Worm (Caenorhabditis elegans) whole organism, late embryonic: ENCODE measurements around the gene clec-173.

Experiments used
- C08G9.2 ChIP-seq: sonication (generic microtip); optimal IDR thresholded peaks from 2 replicates; lab custom pipeline; 2016; ENCODE audit warnings: mild to moderate bottlenecking, missing genetic modification characterization, moderate library complexity, missing compliant biosample characterization
- C38D4.7 ChIP-seq: fragments of 200-800 bp; sonication (Bioruptor generic); optimal IDR thresholded peaks from 2 replicates; lab custom pipeline; 2018; ENCODE audit warnings: mild to moderate bottlenecking, missing genetic modification characterization, moderate library complexity, missing compliant biosample characterization
- F13H6.1 ChIP-seq: sonication (generic microtip); optimal IDR thresholded peaks from 2 replicates; lab custom pipeline; 2016; ENCODE audit warnings: missing genetic modification characterization, missing compliant biosample characterization
- K02D7.2 ChIP-seq: sonication (generic microtip); optimal IDR thresholded peaks from 2 replicates; lab custom pipeline; 2017; ENCODE audit warnings: mild to moderate bottlenecking, missing genetic modification characterization, missing compliant biosample characterization
- K09A11.1 ChIP-seq: sonication (generic microtip); optimal IDR thresholded peaks from 2 replicates; lab custom pipeline; 2017; ENCODE audit warnings: antibody characterized with exemption, mild to moderate bottlenecking, missing genetic modification characterization, missing compliant biosample characterization; ENCODE audit not compliant: insufficient read depth
- T23F11.4 ChIP-seq: fragments of 200-800 bp; sonication (Bioruptor generic); optimal IDR thresholded peaks from 2 replicates; lab custom pipeline; 2018; ENCODE audit warnings: mild to moderate bottlenecking, missing genetic modification characterization, missing compliant biosample characterization
- Y22D7AL.16 ChIP-seq: sonication (generic microtip); optimal IDR thresholded peaks from 2 replicates; lab custom pipeline; 2016; ENCODE audit warnings: missing genetic modification characterization, missing compliant biosample characterization
- ama-1 ChIP-seq: fragments of 150-350 bp; optimal IDR thresholded peaks from 2 replicates; lab custom pipeline; 2014
- ceh-14 ChIP-seq: sonication (generic microtip); optimal IDR thresholded peaks from 2 replicates; lab custom pipeline; 2016; ENCODE audit warnings: missing genotype, missing genetic modification characterization, missing compliant biosample characterization
- ceh-18 ChIP-seq: sonication (generic microtip); optimal IDR thresholded peaks from 2 replicates; lab custom pipeline; 2016; ENCODE audit warnings: missing genetic modification characterization, missing compliant biosample characterization
- ceh-19 ChIP-seq: fragments of 200-800 bp; sonication (Bioruptor generic); optimal IDR thresholded peaks from 2 replicates; lab custom pipeline; 2018; ENCODE audit warnings: mild to moderate bottlenecking, missing genetic modification characterization, missing compliant biosample characterization
- ceh-22 ChIP-seq: sonication (generic microtip); optimal IDR thresholded peaks from 2 replicates; lab custom pipeline; 2017; ENCODE audit warnings: missing biosample characterization, missing genetic modification characterization
- ceh-24 ChIP-seq: sonication (generic microtip); optimal IDR thresholded peaks from 2 replicates; lab custom pipeline; 2016; ENCODE audit warnings: mild to moderate bottlenecking, missing genetic modification characterization, missing compliant biosample characterization
- ceh-30 ChIP-seq: fragments of 150-350 bp; optimal IDR thresholded peaks from 2 replicates; lab custom pipeline; 2014; ENCODE audit warnings: missing biosample characterization, missing genetic modification characterization
- ceh-31 ChIP-seq: sonication (generic microtip); optimal IDR thresholded peaks from 2 replicates; lab custom pipeline; 2016; ENCODE audit warnings: missing genetic modification characterization, missing compliant biosample characterization
- ceh-34 ChIP-seq: sonication (generic microtip); optimal IDR thresholded peaks from 2 replicates; lab custom pipeline; 2016; ENCODE audit warnings: mild to moderate bottlenecking, missing genetic modification characterization, missing compliant biosample characterization
- ceh-6 ChIP-seq: fragments of 200-800 bp; sonication (Bioruptor generic); optimal IDR thresholded peaks from 2 replicates; lab custom pipeline; 2018; ENCODE audit warnings: mild to moderate bottlenecking, missing genetic modification characterization, missing compliant biosample characterization
- ceh-9 ChIP-seq: sonication (generic microtip); optimal IDR thresholded peaks from 2 replicates; lab custom pipeline; 2016; ENCODE audit warnings: mild to moderate bottlenecking, missing genetic modification characterization, inconsistent platforms, missing compliant biosample characterization
- dve-1 ChIP-seq: sonication (generic microtip); optimal IDR thresholded peaks from 2 replicates; lab custom pipeline; 2017; ENCODE audit warnings: antibody characterized with exemption, mild to moderate bottlenecking, missing genetic modification characterization, missing compliant biosample characterization
- elt-2 ChIP-seq: sonication (generic microtip); optimal IDR thresholded peaks from 2 replicates; lab custom pipeline; 2016; ENCODE audit warnings: missing genetic modification reagents, missing genetic modification characterization, missing compliant biosample characterization
- ets-4 ChIP-seq: sonication (generic microtip); optimal IDR thresholded peaks from 2 replicates; lab custom pipeline; 2016; ENCODE audit warnings: missing genetic modification characterization, missing compliant biosample characterization
- eyg-1 ChIP-seq: sonication (generic microtip); optimal IDR thresholded peaks from 2 replicates; lab custom pipeline; 2016; ENCODE audit warnings: missing genotype, missing genetic modification characterization, missing compliant biosample characterization
- fkh-6 ChIP-seq: sonication (generic microtip); optimal IDR thresholded peaks from 2 replicates; lab custom pipeline; 2016; ENCODE audit warnings: missing genetic modification characterization, missing compliant biosample characterization
- hlh-13 ChIP-seq: fragments of 200-800 bp; sonication (Bioruptor generic); optimal IDR thresholded peaks from 2 replicates; lab custom pipeline; 2018; ENCODE audit warnings: mild to moderate bottlenecking, missing genetic modification characterization, missing compliant biosample characterization
- hlh-15 ChIP-seq: sonication (generic microtip); optimal IDR thresholded peaks from 2 replicates; lab custom pipeline; 2016; ENCODE audit warnings: missing genetic modification characterization, missing compliant biosample characterization
- hlh-30 ChIP-seq: sonication (generic microtip); optimal IDR thresholded peaks from 2 replicates; lab custom pipeline; 2017; ENCODE audit warnings: antibody characterized with exemption, missing genetic modification characterization, missing compliant biosample characterization; ENCODE audit not compliant: insufficient read depth
- hlh-6 ChIP-seq: sonication (generic microtip); optimal IDR thresholded peaks from 2 replicates; lab custom pipeline; 2016; ENCODE audit warnings: missing genotype, missing genetic modification characterization, missing compliant biosample characterization
- hlh-8 ChIP-seq: sonication (generic microtip); optimal IDR thresholded peaks from 2 replicates; lab custom pipeline; 2016; ENCODE audit warnings: missing genotype, missing genetic modification characterization, missing compliant biosample characterization
- mec-3 ChIP-seq: sonication (generic microtip); optimal IDR thresholded peaks from 2 replicates; lab custom pipeline; 2016; ENCODE audit warnings: borderline replicate concordance, missing genetic modification characterization, missing compliant biosample characterization
- nhr-232 ChIP-seq: sonication (generic microtip); optimal IDR thresholded peaks from 2 replicates; lab custom pipeline; 2016; ENCODE audit warnings: missing genetic modification characterization, missing compliant biosample characterization
- npax-4 ChIP-seq: sonication (generic microtip); optimal IDR thresholded peaks from 2 replicates; lab custom pipeline; 2016; ENCODE audit warnings: missing genetic modification characterization, missing compliant biosample characterization
- odd-2 ChIP-seq: sonication (generic microtip); optimal IDR thresholded peaks from 2 replicates; lab custom pipeline; 2017; ENCODE audit warnings: antibody characterized with exemption, mild to moderate bottlenecking, missing genetic modification characterization, missing compliant biosample characterization
- pag-3 ChIP-seq: sonication (generic microtip); optimal IDR thresholded peaks from 2 replicates; lab custom pipeline; 2016; ENCODE audit warnings: missing compliant biosample characterization, missing genetic modification characterization, borderline replicate concordance
- pax-1 ChIP-seq: fragments of 150-350 bp; optimal IDR thresholded peaks from 2 replicates; lab custom pipeline; 2014; ENCODE audit warnings: missing biosample characterization, missing genetic modification characterization
- pha-2 ChIP-seq: sonication (generic microtip); optimal IDR thresholded peaks from 2 replicates; lab custom pipeline; 2017; ENCODE audit warnings: mild to moderate bottlenecking, missing genetic modification characterization, missing compliant biosample characterization
- pha-4 ChIP-seq: fragments of 150-350 bp; optimal IDR thresholded peaks from 2 replicates; lab custom pipeline; 2018; ENCODE audit warnings: missing biosample characterization, missing genetic modification reagents, missing genetic modification characterization
- pqm-1 ChIP-seq: sonication (generic microtip); optimal IDR thresholded peaks from 2 replicates; lab custom pipeline; 2016; ENCODE audit warnings: missing genetic modification characterization, missing compliant biosample characterization
- pros-1 ChIP-seq: fragments of 150-350 bp; optimal IDR thresholded peaks from 2 replicates; lab custom pipeline; 2014; ENCODE audit warnings: missing biosample characterization, missing genetic modification reagents, missing genetic modification characterization
- ref-2 ChIP-seq: sonication (generic microtip); optimal IDR thresholded peaks from 2 replicates; lab custom pipeline; 2016; ENCODE audit warnings: missing genetic modification characterization, missing compliant biosample characterization
- tbx-2 ChIP-seq: sonication (generic microtip); optimal IDR thresholded peaks from 2 replicates; lab custom pipeline; 2016; ENCODE audit warnings: missing genetic modification characterization, missing compliant biosample characterization
- unc-55 ChIP-seq: sonication (generic microtip); optimal IDR thresholded peaks from 2 replicates; lab custom pipeline; 2017; ENCODE audit warnings: missing biosample characterization, missing genetic modification reagents, missing genetic modification characterization
- zip-5 ChIP-seq: sonication (generic microtip); optimal IDR thresholded peaks from 2 replicates; lab custom pipeline; 2016; ENCODE audit warnings: missing genetic modification characterization, missing compliant biosample characterization

The clec-173 gene

ce11 chrIV:3250020-3250419 is 17.5 kb downstream of the clec-173 start:
- TF ChIP-seq ceh-31 (tag; lab: Kevin White, UChicago) (no peak), ceh-14 (tag; lab: Kevin White, UChicago) (no peak), ama-1 (lab: Kevin White, UChicago) (no peak), ceh-34 (tag; lab: Kevin White, UChicago) (no peak), K09A11.1 (no peak), pag-3 (tag; lab: Kevin White, UChicago) (no peak), hlh-15 (tag; lab: Kevin White, UChicago) (no peak), C08G9.2 (no peak), T23F11.4 (GFP tag; lab: Kevin White, UChicago) (no peak), C38D4.7 (GFP tag; lab: Kevin White, UChicago) (no peak), F13H6.1 (no peak), pax-1 (no peak), zip-5 (tag; lab: Kevin White, UChicago) (no peak), eyg-1 (no peak), K02D7.2 (tag; lab: Kevin White, UChicago) (no peak), unc-55 (GFP tag; lab: Kevin White, UChicago) (no peak), pha-4 (tag; lab: Kevin White, UChicago) (no peak)

- TF ChIP-seq hlh-6 (tag; lab: Kevin White, UChicago) (no peak), pqm-1 (no peak), dve-1 (no peak), ceh-19 (GFP tag; lab: Kevin White, UChicago) (no peak), pros-1 (no peak), nhr-232 (tag; lab: Kevin White, UChicago) (no peak), npax-4 (tag; lab: Kevin White, UChicago) (no peak), pha-2 (tag; lab: Kevin White, UChicago) (no peak)
- TF ChIP-seq, all 69 proteins: peak for 0
These were observed 20.6 kb downstream of the clec-173 start for ce11 chrIV:3246873-3247272.

- TF ChIP-seq tbx-2 (no peak), mec-3 (no peak), pag-3 (tag; lab: Kevin White, UChicago) (no peak), ref-2 (no peak), zip-5 (tag; lab: Kevin White, UChicago) (no peak), fkh-6 (tag; lab: Kevin White, UChicago) (no peak), hlh-30 (tag; lab: Kevin White, UChicago) (no peak), ceh-24 (tag; lab: Kevin White, UChicago) (no peak), hlh-8 (tag; lab: Kevin White, UChicago) (no peak), hlh-13 (GFP tag; lab: Kevin White, UChicago) (no peak), T23F11.4 (GFP tag; lab: Kevin White, UChicago) (no peak), ets-4 (tag; lab: Kevin White, UChicago) (no peak), odd-2 (no peak), ceh-9 (tag; lab: Kevin White, UChicago) (no peak), dve-1 (no peak), K09A11.1 (no peak), ceh-22 (no peak), ceh-30 (tag; lab: Kevin White, UChicago) (no peak)
These were observed 33.2 kb downstream of the clec-173 start for ce11 chrIV:3234269-3234668.

ce11 chrIV:3233429-3233885 is 34.0 kb downstream of the clec-173 start:
- TF ChIP-seq unc-55 (GFP tag; lab: Kevin White, UChicago) (peak; percentile 84), odd-2 (no peak), ceh-19 (GFP tag; lab: Kevin White, UChicago) (no peak), Y22D7AL.16 (tag; lab: Kevin White, UChicago) (peak; percentile 43), F13H6.1 (no peak), ref-2 (peak; percentile 21), ets-4 (tag; lab: Kevin White, UChicago) (peak; percentile 4), ceh-6 (GFP tag; lab: Kevin White, UChicago) (no peak), pros-1 (peak; percentile 20), ceh-18 (tag; lab: Kevin White, UChicago) (peak; percentile 39), elt-2 (tag; lab: Kevin White, UChicago) (peak; percentile 30), K02D7.2 (tag; lab: Kevin White, UChicago) (no peak), fkh-6 (tag; lab: Kevin White, UChicago) (no peak)
